Worm (Caenorhabditis elegans): ENCODE measurements around the gene Y80D3A.8.
A peak's percentile ranks its signal among the peaks of the same experiment; 100 is the strongest.

Gene Y80D3A.8

DNA sequence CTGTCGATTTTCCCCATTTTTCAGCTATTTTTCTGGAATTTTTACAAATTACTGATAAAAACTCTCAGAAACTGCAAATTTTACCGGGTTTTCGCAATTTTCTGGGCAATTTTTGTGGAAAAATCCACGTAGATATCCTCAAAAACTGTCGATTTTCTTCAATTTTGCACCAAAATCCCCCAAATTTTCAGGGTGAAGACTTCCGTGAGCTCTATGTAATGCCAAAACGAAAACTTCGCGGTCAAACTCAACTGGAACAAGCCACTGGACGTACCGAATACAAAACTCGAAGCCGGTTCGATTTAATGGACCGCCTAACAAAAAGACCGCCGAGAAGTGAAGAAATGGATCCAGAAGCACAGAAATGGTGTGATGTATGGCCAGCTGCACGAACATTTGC is 41.3 kb downstream of the Y80D3A.8 start:
- TF ChIP-seq R02D3.7 (tag; optimal IDR thresholded peaks at IDR 0.05) (no peak), elt-3 (tag; optimal IDR thresholded peaks at IDR 0.05) (no peak), nhr-25 (tag; optimal IDR thresholded peaks at IDR 0.05) (no peak), nhr-237 (tag; optimal IDR thresholded peaks at IDR 0.05) (no peak), ztf-1 (GFP tag; conservative IDR thresholded peaks at IDR 0.05) (no peak), zag-1 (tag; optimal IDR thresholded peaks at IDR 0.05) (no peak), ceh-16 (tag; optimal IDR thresholded peaks at IDR 0.05) (no peak)

DNA sequence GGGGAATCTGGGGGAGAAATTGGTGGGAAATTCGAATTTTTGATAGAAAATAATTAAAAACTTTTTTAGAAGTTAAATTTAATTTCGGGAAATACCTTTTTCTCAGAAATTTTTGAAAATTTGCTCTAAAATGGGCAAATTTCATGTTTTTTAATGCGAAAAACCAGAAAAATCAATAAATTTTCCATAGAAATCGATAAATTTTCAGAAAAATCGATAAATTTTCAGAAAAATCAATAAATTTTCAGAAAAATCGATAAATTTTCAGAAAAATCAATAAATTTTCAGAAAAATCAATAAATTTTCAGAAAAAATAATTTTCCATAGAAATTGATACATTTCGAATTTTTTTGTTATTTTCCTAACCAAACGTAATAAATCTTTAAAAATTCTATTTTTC is 45.7 kb downstream of the Y80D3A.8 start:
- TF ChIP-seq alr-1 (tag; optimal IDR thresholded peaks at IDR 0.05) (no peak), ama-1 (optimal IDR thresholded peaks at IDR 0.05) (no peak), unc-62 (GFP tag; optimal IDR thresholded peaks at IDR 0.05) (no peak), ztf-4 (tag; optimal IDR thresholded peaks at IDR 0.05) (no peak), lin-11 (tag; optimal IDR thresholded peaks at IDR 0.05) (no peak), nhr-21 (tag; optimal IDR thresholded peaks at IDR 0.05) (no peak), crh-2 (tag; optimal IDR thresholded peaks at IDR 0.05) (no peak), lsy-2 (tag; optimal IDR thresholded peaks at IDR 0.05) (no peak), nhr-12 (tag; optimal IDR thresholded peaks at IDR 0.05) (no peak), ceh-82 (tag; optimal IDR thresholded peaks at IDR 0.05) (no peak), mbf-1 (tag; optimal IDR thresholded peaks at IDR 0.05) (no peak), lin-13 (GFP tag; optimal IDR thresholded peaks at IDR 0.05) (no peak), sma-3 (GFP tag; optimal IDR thresholded peaks at IDR 0.05) (no peak), ceh-16 (tag; optimal IDR thresholded peaks at IDR 0.05) (no peak), nhr-11 (tag; optimal IDR thresholded peaks at IDR 0.05) (no peak), Y55F3AM.14 (GFP tag; optimal IDR thresholded peaks at IDR 0.05) (no peak), mdl-1 (tag; optimal IDR thresholded peaks at IDR 0.05) (no peak), ztf-11 (tag; optimal IDR thresholded peaks at IDR 0.05) (no peak), aly-2 (tag; optimal IDR thresholded peaks at IDR 0.05) (no peak), unc-55 (GFP tag; optimal IDR thresholded peaks at IDR 0.05) (no peak)

DNA sequence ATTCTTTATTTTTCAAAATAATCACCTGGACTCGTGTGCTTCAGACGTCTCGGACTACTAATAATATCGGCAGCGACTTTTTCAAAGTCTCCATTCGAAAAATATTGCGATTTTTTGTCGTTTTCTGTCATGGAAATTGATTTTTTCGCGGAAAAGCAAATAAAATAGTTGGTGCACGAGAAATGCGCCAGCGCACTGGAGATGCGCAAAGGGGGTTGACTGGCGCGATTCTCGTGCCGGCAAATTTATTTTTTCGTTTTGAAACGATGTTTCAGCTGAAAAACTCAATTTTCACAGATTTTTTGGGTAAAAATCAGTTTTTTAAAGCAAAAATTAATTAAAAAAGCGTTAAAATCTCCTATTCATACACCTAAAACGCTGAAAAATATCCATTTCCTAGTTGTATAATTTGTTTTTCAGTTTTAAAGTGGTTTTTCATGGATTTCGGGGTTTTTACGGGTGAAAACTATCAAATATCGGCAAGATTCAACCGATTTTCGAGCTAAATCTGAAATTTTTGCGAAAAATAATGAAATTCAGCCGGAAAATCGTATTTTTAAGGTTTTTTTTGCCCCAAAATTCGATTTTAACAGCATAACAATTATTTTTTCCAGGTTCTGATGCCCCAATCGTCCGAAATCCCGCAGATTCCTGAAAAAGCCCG is 49.9 kb downstream of the Y80D3A.8 start, which contains the start of the genes reps-1 and Y39B6A.37:
TSS of gene reps-1 (minus strand) at position 263 of the 664 bp plus-strand sequence.
TSS of gene Y39B6A.37 (plus strand) at position 614 of the 664 bp plus-strand sequence.
- peak; percentile 24 for TF ChIP-seq lin-11 (tag; optimal IDR thresholded peaks at IDR 0.05)
- peak; percentile 72 for TF ChIP-seq unc-55 (GFP tag; optimal IDR thresholded peaks at IDR 0.05)
- peak; percentile 82 for TF ChIP-seq lin-13 (GFP tag; optimal IDR thresholded peaks at IDR 0.05)
- peak; percentile 35 for TF ChIP-seq R02D3.7 (tag; optimal IDR thresholded peaks at IDR 0.05)
- TF ChIP-seq aly-2 (tag; optimal IDR thresholded peaks at IDR 0.05): no peak
- no peak for TF ChIP-seq nhr-237 (tag; optimal IDR thresholded peaks at IDR 0.05)
- TF ChIP-seq blmp-1 (tag; optimal IDR thresholded peaks at IDR 0.05; ENCODE audit: insufficient read depth): peak; percentile 45
- TF ChIP-seq zag-1 (tag; optimal IDR thresholded peaks at IDR 0.05): no peak
- no peak for TF ChIP-seq mbf-1 (tag; optimal IDR thresholded peaks at IDR 0.05)
- peak; percentile 82 for TF ChIP-seq lsy-2 (tag; optimal IDR thresholded peaks at IDR 0.05)
- TF ChIP-seq sma-9 (GFP tag; optimal IDR thresholded peaks at IDR 0.05): peak; percentile 58
- no peak for TF ChIP-seq sma-9 (tag; optimal IDR thresholded peaks at IDR 0.05)
- peak; percentile 12 for TF ChIP-seq ceh-82 (tag; optimal IDR thresholded peaks at IDR 0.05)
- peak; percentile 6 for TF ChIP-seq nhr-10 (tag; optimal IDR thresholded peaks at IDR 0.05)
- TF ChIP-seq fos-1 (tag; optimal IDR thresholded peaks at IDR 0.05): peak; percentile 27
- TF ChIP-seq ama-1 (optimal IDR thresholded peaks at IDR 0.05): no peak
- TF ChIP-seq snpc-4 (tag; optimal IDR thresholded peaks at IDR 0.05): peak; percentile 33
- peak; percentile 45 for TF ChIP-seq mab-5 (tag; optimal IDR thresholded peaks at IDR 0.05)
- TF ChIP-seq ztf-1 (GFP tag; conservative IDR thresholded peaks at IDR 0.05): no peak
- no peak for TF ChIP-seq ztf-4 (tag; optimal IDR thresholded peaks at IDR 0.05)
- no peak for TF ChIP-seq unc-39 (tag; optimal IDR thresholded peaks at IDR 0.05)
- no peak for TF ChIP-seq elt-3 (tag; optimal IDR thresholded peaks at IDR 0.05)
- no peak for TF ChIP-seq skn-1 (tag; optimal IDR thresholded peaks at IDR 0.05)
- TF ChIP-seq F13H6.1 (tag; optimal IDR thresholded peaks at IDR 0.05): peak; percentile 62
- peak; percentile 83 for TF ChIP-seq gmeb-1 (tag; optimal IDR thresholded peaks at IDR 0.05)
- peak; percentile 32 for TF ChIP-seq sma-3 (GFP tag; optimal IDR thresholded peaks at IDR 0.05)
- peak; percentile 57 for TF ChIP-seq nhr-25 (tag; optimal IDR thresholded peaks at IDR 0.05)
- TF ChIP-seq sem-4 (tag; optimal IDR thresholded peaks at IDR 0.05): peak; percentile 7
- TF ChIP-seq Y55F3AM.14 (GFP tag; optimal IDR thresholded peaks at IDR 0.05): no peak
- TF ChIP-seq nhr-6 (tag; optimal IDR thresholded peaks at IDR 0.05): no peak
- TF ChIP-seq nhr-21 (tag; optimal IDR thresholded peaks at IDR 0.05): peak; percentile 25
- TF ChIP-seq crh-2 (tag; optimal IDR thresholded peaks at IDR 0.05): peak; percentile 66
- TF ChIP-seq nhr-12 (tag; optimal IDR thresholded peaks at IDR 0.05): no peak
- TF ChIP-seq nhr-129 (tag; optimal IDR thresholded peaks at IDR 0.05): peak; percentile 27
- no peak for TF ChIP-seq nhr-23 (tag; optimal IDR thresholded peaks at IDR 0.05)
- no peak for TF ChIP-seq ceh-16 (tag; optimal IDR thresholded peaks at IDR 0.05)
- peak; percentile 73 for TF ChIP-seq C34F6.9 (tag; optimal IDR thresholded peaks at IDR 0.05)

All from whole organism, L2 larva.